Fruit fly (Drosophila melanogaster) whole organism, embryonic: ENCODE data around the gene CG31268.
A peak's percentile ranks its signal among the peaks of the same experiment; 100 is the strongest.

Experiments
- Atf6 ChIP-seq: fragments of 200-800 bp; sonication (Bioruptor generic); IDR thresholded peaks from 2 replicates; pipeline ENCODE4 v1.3.6; 2022; ENCODE audit warnings: missing biosample characterization, missing genetic modification characterization
- Awh ChIP-seq: fragments of 200-800 bp; sonication (Bioruptor generic); IDR thresholded peaks from 2 replicates; pipeline ENCODE4, ENCODE4 v1.3.6; 2022; ENCODE audit warnings: missing biosample characterization, missing genetic modification characterization
- CG10543 ChIP-seq: fragments of 200-800 bp; sonication (Bioruptor generic); optimal IDR thresholded peaks from 3 replicates; lab custom pipeline; 2017; ENCODE audit warnings: missing biosample characterization, mild to moderate bottlenecking, missing genetic modification characterization, moderate library complexity
- CG11093 ChIP-seq: fragments of 200-800 bp; sonication (Bioruptor generic); IDR thresholded peaks from 3 replicates; pipeline ENCODE4 v1.3.6; 2022; ENCODE audit warnings: missing biosample characterization, missing genetic modification characterization
- CG11560 ChIP-seq: fragments of 200-800 bp; sonication (Bioruptor generic); IDR thresholded peaks from 3 replicates; pipeline ENCODE4 v1.3.6; 2022; ENCODE audit warnings: missing biosample characterization, missing genetic modification characterization
- CG11695 ChIP-seq: fragments of 200-800 bp; sonication (Bioruptor generic); IDR thresholded peaks from 3 replicates; pipeline ENCODE4 v1.3.6; 2022; ENCODE audit warnings: missing biosample characterization, missing genetic modification characterization
- CG12942 ChIP-seq: fragments of 200-800 bp; sonication (Bioruptor generic); optimal IDR thresholded peaks from 3 replicates; lab custom pipeline; 2016; ENCODE audit warnings: missing biosample characterization, missing genetic modification characterization
- CG14667 ChIP-seq: fragments of 200-800 bp; sonication (Bioruptor generic); IDR thresholded peaks from 2 replicates; pipeline ENCODE4 v1.3.6; 2022; ENCODE audit warnings: missing biosample characterization, missing genetic modification characterization
- CG1647 ChIP-seq: fragments of 200-800 bp; sonication (Bioruptor generic); optimal IDR thresholded peaks from 3 replicates; lab custom pipeline; 2016; ENCODE audit warnings: missing biosample characterization, missing genetic modification characterization
- CG16863 ChIP-seq: fragments of 200-800 bp; sonication (Bioruptor generic); optimal IDR thresholded peaks from 3 replicates; lab custom pipeline; 2016; ENCODE audit warnings: missing biosample characterization, missing genetic modification characterization
- CG17361 ChIP-seq: fragments of 200-800 bp; sonication (Bioruptor generic); IDR thresholded peaks from 3 replicates; pipeline ENCODE4 v1.3.6; 2022; ENCODE audit warnings: missing biosample characterization, missing genetic modification characterization
- CG17385 ChIP-seq: fragments of 200-800 bp; sonication (Bioruptor generic); optimal IDR thresholded peaks from 3 replicates; lab custom pipeline; 2018; ENCODE audit warnings: missing biosample characterization, mild to moderate bottlenecking, missing genetic modification characterization
- CG31365 ChIP-seq: fragments of 200-800 bp; sonication (Bioruptor generic); optimal IDR thresholded peaks from 2 replicates; lab custom pipeline; 2018; ENCODE audit warnings: missing biosample characterization, mild to moderate bottlenecking, missing genetic modification characterization
- CG34422 ChIP-seq: fragments of 200-800 bp; sonication (Bioruptor generic); IDR thresholded peaks from 3 replicates; pipeline ENCODE4 v1.3.6; 2022; ENCODE audit warnings: missing biosample characterization, missing genetic modification characterization
- CG3726 ChIP-seq: fragments of 200-800 bp; sonication (Bioruptor generic); IDR thresholded peaks from 3 replicates; pipeline ENCODE4, ENCODE4 v1.3.6; 2022; ENCODE audit warnings: missing biosample characterization, missing genetic modification characterization
- CG3838 ChIP-seq: fragments of 200-800 bp; sonication (Bioruptor generic); optimal IDR thresholded peaks from 3 replicates; lab custom pipeline; 2016; ENCODE audit warnings: missing biosample characterization, missing genetic modification characterization
- CG4820 ChIP-seq: fragments of 200-800 bp; sonication (Bioruptor generic); optimal IDR thresholded peaks from 3 replicates; lab custom pipeline; 2016; ENCODE audit warnings: missing biosample characterization, missing genetic modification characterization
- CG6175 ChIP-seq: fragments of 200-800 bp; sonication (Bioruptor generic); IDR thresholded peaks from 3 replicates; pipeline ENCODE4 v1.3.6; 2022; ENCODE audit warnings: missing biosample characterization, missing genetic modification characterization
- CG6254 ChIP-seq: fragments of 200-800 bp; sonication (Bioruptor generic); optimal IDR thresholded peaks from 3 replicates; lab custom pipeline; 2017; ENCODE audit warnings: mild to moderate bottlenecking, missing biosample characterization, missing genetic modification reagents, missing genetic modification characterization
- CTCF ChIP-seq: fragments of 200-800 bp; sonication (Bioruptor generic); optimal IDR thresholded peaks from 2 replicates; lab custom pipeline; 2017; ENCODE audit warnings: missing biosample characterization, mild to moderate bottlenecking, missing genetic modification characterization, moderate library complexity
- Camta ChIP-seq: fragments of 200-800 bp; sonication (Bioruptor generic); optimal IDR thresholded peaks from 2 replicates; lab custom pipeline; 2016; ENCODE audit warnings: missing biosample characterization, missing genetic modification characterization
- CkIIα-i1 ChIP-seq: fragments of 200-800 bp; sonication (Bioruptor generic); IDR thresholded peaks from 2 replicates; pipeline ENCODE4 v1.3.6; 2022; ENCODE audit warnings: missing biosample characterization, missing genetic modification characterization
- Dek ChIP-seq: fragments of 200-800 bp; sonication (Bioruptor generic); optimal IDR thresholded peaks from 3 replicates; lab custom pipeline; 2019; ENCODE audit warnings: missing biosample characterization, mild to moderate bottlenecking, missing genetic modification characterization, moderate library complexity
- Fer3 ChIP-seq: fragments of 200-800 bp; sonication (Bioruptor generic); optimal IDR thresholded peaks from 2 replicates; lab custom pipeline; 2018; ENCODE audit warnings: missing biosample characterization, mild to moderate bottlenecking, missing genetic modification characterization, moderate library complexity
- HHEX ChIP-seq: fragments of 200-800 bp; sonication (Bioruptor generic); optimal IDR thresholded peaks from 3 replicates; lab custom pipeline; 2017; ENCODE audit warnings: missing biosample characterization, mild to moderate bottlenecking, missing genetic modification characterization, missing genetic modification reagents
- HmgD ChIP-seq: fragments of 200-800 bp; sonication (Bioruptor generic); optimal IDR thresholded peaks from 3 replicates; lab custom pipeline; 2016; ENCODE audit warnings: missing biosample characterization, missing genetic modification characterization
- Hr39 ChIP-seq: fragments of >200 bp; optimal IDR thresholded peaks from 2 replicates; lab custom pipeline; 2017
- Lpt ChIP-seq: fragments of >200 bp; optimal IDR thresholded peaks from 2 replicates; lab custom pipeline; 2018; ENCODE audit warnings: missing biosample characterization, missing genetic modification characterization
- Mrtf ChIP-seq: fragments of 200-800 bp; sonication (Bioruptor generic); IDR thresholded peaks from 3 replicates; pipeline ENCODE4 v1.3.6; 2022; ENCODE audit warnings: missing biosample characterization, missing genetic modification characterization
- Scr ChIP-seq: fragments of 200-800 bp; sonication (Bioruptor generic); IDR thresholded peaks from 2 replicates; pipeline ENCODE4 v1.3.6; 2022; ENCODE audit warnings: missing biosample characterization, missing genetic modification characterization; ENCODE audit not compliant: partially characterized antibody
- Six4 ChIP-seq: fragments of 200-800 bp; sonication (Bioruptor generic); optimal IDR thresholded peaks from 2 replicates; lab custom pipeline; 2016; ENCODE audit warnings: missing biosample characterization, missing genetic modification characterization
- Sox102F ChIP-seq: fragments of 200-800 bp; sonication (Bioruptor generic); optimal IDR thresholded peaks from 2 replicates; lab custom pipeline; 2018; ENCODE audit warnings: missing biosample characterization, mild to moderate bottlenecking, missing genetic modification characterization, moderate library complexity
- ash1 ChIP-seq: fragments of 200-800 bp; sonication (Bioruptor generic); optimal IDR thresholded peaks from 2 replicates; lab custom pipeline; 2018; ENCODE audit warnings: missing biosample characterization, mild to moderate bottlenecking, missing genetic modification characterization
- ato ChIP-seq: fragments of 200-800 bp; sonication (Bioruptor generic); IDR thresholded peaks from 2 replicates; pipeline ENCODE4 v1.3.6; 2022; ENCODE audit warnings: missing biosample characterization, missing genetic modification characterization; ENCODE audit not compliant: partially characterized antibody
- bowl ChIP-seq: fragments of 200-800 bp; sonication (Bioruptor generic); IDR thresholded peaks from 2 replicates; pipeline ENCODE4 v1.3.6; 2022; ENCODE audit warnings: missing biosample characterization, missing genetic modification characterization
- chinmo ChIP-seq: fragments of 200-800 bp; sonication (Bioruptor generic); IDR thresholded peaks from 4 replicates; pipeline ENCODE4 v1.3.6; 2022; ENCODE audit warnings: missing biosample characterization, missing genetic modification characterization; ENCODE audit not compliant: partially characterized antibody
- crc ChIP-seq: fragments of 200-800 bp; sonication (Bioruptor generic); optimal IDR thresholded peaks from 2 replicates; lab custom pipeline; 2016; ENCODE audit warnings: missing biosample characterization, missing genetic modification characterization
- cwo ChIP-seq: fragments of 200-800 bp; sonication (Bioruptor generic); optimal IDR thresholded peaks from 3 replicates; lab custom pipeline; 2017; ENCODE audit warnings: missing biosample characterization, missing genetic modification characterization, mild to moderate bottlenecking, moderate library complexity, missing genetic modification reagents
- da ChIP-seq: fragments of 200-800 bp; sonication (Bioruptor generic); optimal IDR thresholded peaks from 2 replicates; lab custom pipeline; 2016; ENCODE audit warnings: missing biosample characterization, missing genetic modification characterization
- dimm ChIP-seq: fragments of 200-800 bp; sonication (Bioruptor generic); IDR thresholded peaks from 2 replicates; pipeline ENCODE4 v1.3.6; 2022; ENCODE audit warnings: missing biosample characterization, missing genetic modification characterization
- fd102C ChIP-seq: fragments of 200-800 bp; sonication (Bioruptor generic); optimal IDR thresholded peaks from 2 replicates; lab custom pipeline; 2018; ENCODE audit warnings: missing biosample characterization, mild to moderate bottlenecking, missing genetic modification characterization, moderate library complexity
- gce ChIP-seq: fragments of 200-800 bp; sonication (Bioruptor generic); IDR thresholded peaks from 3 replicates; pipeline ENCODE4 v1.3.6; 2022; ENCODE audit warnings: missing biosample characterization, missing genetic modification characterization
- gcm ChIP-seq: fragments of 200-800 bp; sonication (Bioruptor generic); optimal IDR thresholded peaks from 2 replicates; lab custom pipeline; 2019; ENCODE audit warnings: missing biosample characterization, mild to moderate bottlenecking, missing genetic modification characterization, moderate library complexity
- grn ChIP-seq: fragments of 200-800 bp; sonication (Bioruptor generic); optimal IDR thresholded peaks from 3 replicates; lab custom pipeline; 2017; ENCODE audit warnings: missing biosample characterization, missing genetic modification characterization
- jumu ChIP-seq: fragments of 200-800 bp; sonication (Bioruptor generic); optimal IDR thresholded peaks from 3 replicates; lab custom pipeline; 2016; ENCODE audit warnings: missing biosample characterization, missing genetic modification characterization
- lmd ChIP-seq: fragments of 200-800 bp; sonication (Bioruptor generic); IDR thresholded peaks from 2 replicates; pipeline ENCODE4 v1.3.6; 2022; ENCODE audit warnings: missing biosample characterization, missing genetic modification characterization
- pho ChIP-seq: fragments of 200-800 bp; sonication (Bioruptor generic); optimal IDR thresholded peaks from 2 replicates; lab custom pipeline; 2016; ENCODE audit warnings: missing biosample characterization, missing genetic modification characterization
- vfl ChIP-seq: fragments of 200-800 bp; sonication (Bioruptor generic); optimal IDR thresholded peaks from 2 replicates; lab custom pipeline; 2016; ENCODE audit warnings: missing biosample characterization, missing genetic modification characterization
- wek ChIP-seq: fragments of 200-800 bp; sonication (Bioruptor generic); optimal IDR thresholded peaks from 3 replicates; lab custom pipeline; 2018; ENCODE audit warnings: missing biosample characterization, mild to moderate bottlenecking, missing genetic modification characterization, moderate library complexity
- wor ChIP-seq: fragments of 200-800 bp; sonication (Bioruptor generic); IDR thresholded peaks from 2 replicates; pipeline ENCODE4 v1.3.6; 2022; ENCODE audit warnings: missing biosample characterization, missing genetic modification characterization
- zen ChIP-seq: fragments of 200-800 bp; sonication (Bioruptor generic); optimal IDR thresholded peaks from 3 replicates; lab custom pipeline; 2018; ENCODE audit warnings: missing biosample characterization, mild to moderate bottlenecking, missing genetic modification characterization, moderate library complexity

CG31268 gene

DNA sequence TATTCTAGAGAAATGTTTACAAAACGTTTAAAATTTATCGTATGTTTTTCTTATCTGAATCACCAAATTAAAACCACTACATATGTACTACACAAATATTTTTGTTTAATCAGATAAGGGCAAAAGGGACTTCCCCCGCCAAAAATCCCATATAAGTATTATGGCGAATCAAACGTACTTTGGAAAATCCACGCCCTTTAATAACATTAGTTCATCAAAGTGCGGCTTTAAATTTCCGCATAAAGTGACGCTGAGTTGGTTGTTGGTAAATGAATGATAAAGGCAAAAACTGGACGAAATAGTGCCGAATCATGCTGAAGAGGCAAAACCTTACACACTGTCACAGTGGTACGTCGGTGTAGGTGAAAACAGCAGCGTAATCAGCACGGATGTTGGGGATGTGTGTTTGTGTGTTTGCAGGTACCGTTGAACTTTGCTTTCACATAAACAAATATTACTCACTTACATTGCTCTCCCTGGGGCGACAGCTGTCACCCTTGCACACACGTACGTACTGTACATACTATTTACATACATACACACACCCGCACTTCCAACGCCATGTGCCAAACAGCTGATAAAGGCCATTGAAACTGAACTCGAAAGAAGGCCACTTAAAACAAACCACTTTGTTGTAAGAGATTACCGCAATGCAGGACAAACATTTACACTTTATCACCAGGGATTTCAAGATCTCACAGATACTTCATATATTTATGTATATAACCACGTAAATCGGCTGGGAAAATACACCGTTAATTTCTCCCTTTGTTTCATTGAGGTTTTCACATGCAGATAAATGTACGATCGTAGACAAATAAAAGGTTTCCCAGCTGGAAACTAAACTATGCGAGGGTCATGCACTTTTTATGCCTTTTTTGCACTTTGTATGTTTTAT lies 47.6 kb downstream of the CG31268 start (continued):
- TF ChIP-seq CG14667 (no peak), CTCF (no peak), CkIIα-i1 (no peak), CG3838 (GFP tag; lab: Kevin White, UChicago) (no peak), CG31365 (no peak), Lpt (GFP tag; lab: Kevin White, UChicago) (no peak), CG17361 (GFP tag; lab: Robert Waterston, UW) (no peak), HmgD (no peak), CG17385 (GFP tag; lab: Kevin White, UChicago) (no peak), bowl (no peak), HHEX (no peak), Awh (GFP tag; lab: Robert Waterston, UW) (peak; percentile 49), CG11695 (GFP tag; lab: Robert Waterston, UW) (no peak), fd102C (peak; percentile 62), wor (GFP tag; lab: Robert Waterston, UW) (no peak), jumu (GFP tag; lab: Kevin White, UChicago) (no peak), pho (GFP tag; lab: Kevin White, UChicago) (no peak), Fer3 (tag; lab: Kevin White, UChicago) (no peak), gce (0 out of 3 replicates have a peak, but pooled peaks have one; percentile 47), chinmo (GFP tag; lab: Robert Waterston, UW) (0 out of 4 replicates have a peak, but pooled peaks have one; percentile 56), gcm (GFP tag; lab: Kevin White, UChicago) (peak; percentile 82), CG34422 (GFP tag; lab: Robert Waterston, UW) (peak; percentile 57; the same call in 1 of the 3 replicates), grn (GFP tag; lab: Kevin White, UChicago) (peak; percentile 26), Dek (no peak), Mrtf (no peak), Sox102F (no peak), ato (GFP tag; lab: Robert Waterston, UW) (no peak), dimm (GFP tag; lab: Robert Waterston, UW) (no peak), Atf6 (GFP tag; lab: Robert Waterston, UW) (peak; percentile 40; the same call in 1 of the 2 replicates), Camta (GFP tag; lab: Kevin White, UChicago) (no peak), CG6254 (GFP tag; lab: Kevin White, UChicago) (peak; percentile 29), da (no peak), ash1 (GFP tag; lab: Kevin White, UChicago) (peak; percentile 11), wek (peak; percentile 73), vfl (GFP tag; lab: Kevin White, UChicago) (no peak), CG6175 (GFP tag; lab: Robert Waterston, UW) (no peak), cwo (GFP tag; lab: Kevin White, UChicago) (peak; percentile 46), zen (no peak), Scr (GFP tag; lab: Robert Waterston, UW) (no peak), Six4 (no peak), CG16863 (GFP tag; lab: Kevin White, UChicago) (no peak), CG3726 (no peak), CG1647 (GFP tag; lab: Kevin White, UChicago) (no peak), crc (no peak), CG10543 (GFP tag; lab: Kevin White, UChicago) (peak; percentile 32), lmd (GFP tag; lab: Robert Waterston, UW) (no peak; the same call in 1 of the 2 replicates), CG11560 (tag; lab: Robert Waterston, UW) (no peak), CG11093 (GFP tag; lab: Robert Waterston, UW) (no peak), Hr39 (lab: Kevin White, UChicago) (no peak), CG12942 (GFP tag; lab: Kevin White, UChicago) (no peak), CG4820 (no peak)
